Fruit fly (Drosophila melanogaster) whole organism, embryonic: ENCODE results near the gene CG3815.

Source experiments
- Antp ChIP-seq: fragments of 200-800 bp; sonication (Bioruptor generic); optimal IDR thresholded peaks from 3 replicates; lab custom pipeline; 2016; ENCODE audit warnings: missing biosample characterization, missing genetic modification characterization
- Asciz ChIP-seq: fragments of 200-800 bp; sonication (Bioruptor generic); optimal IDR thresholded peaks from 2 replicates; lab custom pipeline; 2017; ENCODE audit warnings: missing biosample characterization, mild to moderate bottlenecking, missing genetic modification characterization, missing genetic modification reagents
- Atf3 ChIP-seq: fragments of 200-800 bp; sonication (Bioruptor generic); optimal IDR thresholded peaks from 3 replicates; lab custom pipeline; 2016; ENCODE audit warnings: missing biosample characterization, missing genetic modification characterization
- Awh ChIP-seq: fragments of 200-800 bp; sonication (Bioruptor generic); IDR thresholded peaks from 2 replicates; pipeline ENCODE4, ENCODE4 v1.3.6; 2022; ENCODE audit warnings: missing biosample characterization, missing genetic modification characterization
- BEAF-32 ChIP-seq: fragments of 200-800 bp; sonication (Bioruptor generic); optimal IDR thresholded peaks from 3 replicates; lab custom pipeline; 2017; ENCODE audit warnings: missing biosample characterization, missing genetic modification characterization, mild to moderate bottlenecking, moderate library complexity, missing genetic modification reagents
- Blimp-1 ChIP-seq: fragments of 200-800 bp; sonication (Bioruptor generic); optimal IDR thresholded peaks from 3 replicates; lab custom pipeline; 2018; ENCODE audit warnings: missing biosample characterization, missing genetic modification characterization, mild to moderate bottlenecking, moderate library complexity, missing genetic modification reagents
- CG10274 ChIP-seq: fragments of 200-800 bp; sonication (Bioruptor generic); optimal IDR thresholded peaks from 3 replicates; lab custom pipeline; 2017; ENCODE audit warnings: missing biosample characterization, mild to moderate bottlenecking, missing genetic modification characterization
- CG12744 ChIP-seq: fragments of 200-800 bp; sonication (Bioruptor generic); optimal IDR thresholded peaks from 2 replicates; lab custom pipeline; 2016; ENCODE audit warnings: missing biosample characterization, missing genetic modification characterization
- CG13775 ChIP-seq: fragments of 200-800 bp; sonication (Bioruptor generic); optimal IDR thresholded peaks from 3 replicates; lab custom pipeline; 2017; ENCODE audit warnings: missing biosample characterization, mild to moderate bottlenecking, missing genetic modification characterization
- CG17328 ChIP-seq: fragments of 200-800 bp; sonication (Bioruptor generic); IDR thresholded peaks from 2 replicates; pipeline ENCODE4 v1.3.6; 2022; ENCODE audit warnings: missing biosample characterization, missing genetic modification characterization
- CG1792 ChIP-seq: fragments of 200-800 bp; sonication (Bioruptor generic); optimal IDR thresholded peaks from 2 replicates; lab custom pipeline; 2016; ENCODE audit warnings: missing biosample characterization, missing genetic modification characterization
- CG2116 ChIP-seq: fragments of 200-800 bp; sonication (Bioruptor generic); optimal IDR thresholded peaks from 3 replicates; lab custom pipeline; 2018; ENCODE audit warnings: missing biosample characterization, mild to moderate bottlenecking, missing genetic modification characterization
- CG32772 ChIP-seq: fragments of 200-800 bp; sonication (Bioruptor generic); IDR thresholded peaks from 2 replicates; pipeline ENCODE4 v1.3.6; 2022; ENCODE audit warnings: missing biosample characterization, missing genetic modification characterization
- CG4854 ChIP-seq: fragments of 200-800 bp; sonication (Bioruptor generic); optimal IDR thresholded peaks from 2 replicates; lab custom pipeline; 2016; ENCODE audit warnings: missing biosample characterization, missing genetic modification characterization, inconsistent platforms
- CG6254 ChIP-seq: fragments of 200-800 bp; sonication (Bioruptor generic); optimal IDR thresholded peaks from 3 replicates; lab custom pipeline; 2017; ENCODE audit warnings: mild to moderate bottlenecking, missing biosample characterization, missing genetic modification reagents, missing genetic modification characterization
- CG7271 ChIP-seq: fragments of 200-800 bp; sonication (Bioruptor generic); optimal IDR thresholded peaks from 2 replicates; lab custom pipeline; 2018; ENCODE audit warnings: missing biosample characterization, mild to moderate bottlenecking, missing genetic modification characterization, moderate library complexity
- CG7786 ChIP-seq: fragments of 200-800 bp; sonication (Bioruptor generic); optimal IDR thresholded peaks from 2 replicates; lab custom pipeline; 2016; ENCODE audit warnings: missing biosample characterization, missing genetic modification characterization
- CG7963 ChIP-seq: fragments of 200-800 bp; sonication (Bioruptor generic); IDR thresholded peaks from 3 replicates; pipeline ENCODE4 v1.3.6; 2022; ENCODE audit warnings: missing biosample characterization, missing genetic modification characterization; ENCODE audit not compliant: partially characterized antibody
- CG8944 ChIP-seq: fragments of 200-800 bp; sonication (Bioruptor generic); optimal IDR thresholded peaks from 3 replicates; lab custom pipeline; 2016; ENCODE audit warnings: missing biosample characterization, missing genetic modification characterization
- CG9437 ChIP-seq: fragments of 200-800 bp; sonication (Bioruptor generic); optimal IDR thresholded peaks from 2 replicates; lab custom pipeline; 2018; ENCODE audit warnings: missing biosample characterization, mild to moderate bottlenecking, missing genetic modification characterization
- CG9817 ChIP-seq: fragments of 200-800 bp; sonication (Bioruptor generic); optimal IDR thresholded peaks from 2 replicates; lab custom pipeline; 2018; ENCODE audit warnings: missing biosample characterization, mild to moderate bottlenecking, missing genetic modification characterization, moderate library complexity
- Drgx ChIP-seq: fragments of 200-800 bp; sonication (Bioruptor generic); IDR thresholded peaks from 2 replicates; pipeline ENCODE4 v1.3.6; 2022; ENCODE audit warnings: missing biosample characterization, missing genetic modification characterization
- Elba2 ChIP-seq: fragments of 200-800 bp; sonication (Bioruptor generic); optimal IDR thresholded peaks from 3 replicates; lab custom pipeline; 2016; ENCODE audit warnings: missing biosample characterization, missing genetic modification characterization
- Ets65A ChIP-seq: fragments of 200-800 bp; sonication (Bioruptor generic); peaks from one replicate; lab custom pipeline; 2016; ENCODE audit warnings: missing biosample characterization, missing genetic modification characterization
- GATAe ChIP-seq: fragments of 200-800 bp; sonication (Bioruptor generic); conservative IDR thresholded peaks from 2 replicates; pipeline ENCODE4 v1.3.6; 2022; ENCODE audit warnings: missing biosample characterization, missing genetic modification characterization
- HHEX ChIP-seq: fragments of 200-800 bp; sonication (Bioruptor generic); optimal IDR thresholded peaks from 3 replicates; lab custom pipeline; 2017; ENCODE audit warnings: missing biosample characterization, mild to moderate bottlenecking, missing genetic modification characterization, missing genetic modification reagents
- HLH4C ChIP-seq: fragments of 200-800 bp; sonication (Bioruptor generic); IDR thresholded peaks from 3 replicates; pipeline ENCODE4 v1.3.6; 2022; ENCODE audit warnings: missing biosample characterization, missing genetic modification characterization; ENCODE audit not compliant: partially characterized antibody
- HLH54F ChIP-seq: fragments of 200-800 bp; sonication (Bioruptor generic); optimal IDR thresholded peaks from 3 replicates; lab custom pipeline; 2016; ENCODE audit warnings: missing biosample characterization, missing genetic modification characterization
- MESR4 ChIP-seq: fragments of 200-800 bp; sonication (Bioruptor generic); optimal IDR thresholded peaks from 2 replicates; lab custom pipeline; 2018; ENCODE audit warnings: missing biosample characterization, mild to moderate bottlenecking, missing genetic modification characterization, moderate library complexity
- MTF-1 ChIP-seq: fragments of 200-800 bp; sonication (Bioruptor generic); optimal IDR thresholded peaks from 2 replicates; lab custom pipeline; 2018; ENCODE audit warnings: missing biosample characterization, mild to moderate bottlenecking, missing genetic modification characterization, borderline replicate concordance
- Mes4 ChIP-seq: fragments of 200-800 bp; sonication (Bioruptor generic); optimal IDR thresholded peaks from 2 replicates; lab custom pipeline; 2016; ENCODE audit warnings: missing biosample characterization, missing genetic modification characterization
- Nf-YB ChIP-seq: fragments of 200-800 bp; sonication (Bioruptor generic); optimal IDR thresholded peaks from 3 replicates; lab custom pipeline; 2019; ENCODE audit warnings: missing biosample characterization, mild to moderate bottlenecking, missing genetic modification characterization, moderate library complexity
- Poxn ChIP-seq: fragments of 200-800 bp; sonication (Bioruptor generic); IDR thresholded peaks from 2 replicates; pipeline ENCODE4 v1.3.6; 2022; ENCODE audit warnings: missing biosample characterization, missing genetic modification characterization
- Six4 ChIP-seq: fragments of 200-800 bp; sonication (Bioruptor generic); optimal IDR thresholded peaks from 2 replicates; lab custom pipeline; 2016; ENCODE audit warnings: missing biosample characterization, missing genetic modification characterization
- Xbp1 ChIP-seq: fragments of 200-800 bp; sonication (Bioruptor generic); optimal IDR thresholded peaks from 3 replicates; lab custom pipeline; 2016; ENCODE audit warnings: missing biosample characterization, mild to moderate bottlenecking, missing genetic modification characterization
- bcd ChIP-seq: fragments of 200-800 bp; sonication (Bioruptor generic); optimal IDR thresholded peaks from 2 replicates; lab custom pipeline; 2017; ENCODE audit warnings: missing biosample characterization, mild to moderate bottlenecking, missing genetic modification characterization
- dan ChIP-seq: fragments of 200-800 bp; sonication (Bioruptor generic); IDR thresholded peaks from 2 replicates; pipeline ENCODE4 v1.3.6; 2022; ENCODE audit warnings: missing biosample characterization, missing genetic modification characterization
- dmrt99B ChIP-seq: fragments of 200-800 bp; sonication (Bioruptor generic); optimal IDR thresholded peaks from 2 replicates; lab custom pipeline; 2018; ENCODE audit warnings: missing biosample characterization, mild to moderate bottlenecking, missing genetic modification characterization, moderate library complexity
- dpn ChIP-seq, 2 experiments: fragments of 200-800 bp; sonication (Bioruptor generic); optimal IDR thresholded peaks; 3 replicates each; lab custom pipeline; 2016; ENCODE audit warnings: missing biosample characterization in 2 of 2, missing genetic modification characterization in 2 of 2
- ham ChIP-seq: fragments of 200-800 bp; sonication (Bioruptor generic); IDR thresholded peaks from 2 replicates; pipeline ENCODE4 v1.3.6; 2022; ENCODE audit warnings: missing biosample characterization, missing genetic modification characterization
- kah ChIP-seq: fragments of 200-800 bp; sonication (Bioruptor generic); optimal IDR thresholded peaks from 2 replicates; lab custom pipeline; 2018; ENCODE audit warnings: missing biosample characterization, mild to moderate bottlenecking, missing genetic modification characterization
- nau ChIP-seq: fragments of 200-800 bp; sonication (Bioruptor generic); optimal IDR thresholded peaks from 3 replicates; lab custom pipeline; 2017; ENCODE audit warnings: missing biosample characterization, mild to moderate bottlenecking, missing genetic modification characterization, missing genetic modification reagents
- nmo ChIP-seq: fragments of 200-800 bp; sonication (Bioruptor generic); optimal IDR thresholded peaks from 2 replicates; lab custom pipeline; 2018; ENCODE audit warnings: missing biosample characterization, mild to moderate bottlenecking, missing genetic modification characterization, moderate library complexity
- ro ChIP-seq: fragments of 200-800 bp; sonication (Bioruptor generic); IDR thresholded peaks from 2 replicates; pipeline ENCODE4 v1.3.6; 2022; ENCODE audit warnings: missing biosample characterization, missing genetic modification characterization
- row ChIP-seq: fragments of 200-800 bp; sonication (Bioruptor generic); IDR thresholded peaks from 3 replicates; pipeline ENCODE4 v1.3.6; 2022; ENCODE audit warnings: missing biosample characterization, missing genetic modification characterization
- schlank ChIP-seq: fragments of 200-800 bp; sonication (Bioruptor generic); optimal IDR thresholded peaks from 2 replicates; lab custom pipeline; 2018; ENCODE audit warnings: missing biosample characterization, mild to moderate bottlenecking, missing genetic modification characterization
- seq ChIP-seq: fragments of 200-800 bp; sonication (Bioruptor generic); IDR thresholded peaks from 2 replicates; pipeline ENCODE4 v1.3.6; 2022; ENCODE audit warnings: missing biosample characterization, missing genetic modification characterization
- shn ChIP-seq: fragments of 200-800 bp; sonication (Bioruptor generic); optimal IDR thresholded peaks from 3 replicates; lab custom pipeline; 2016; ENCODE audit warnings: missing biosample characterization, missing genetic modification characterization
- stwl ChIP-seq: fragments of 200-800 bp; sonication (Bioruptor generic); optimal IDR thresholded peaks from 3 replicates; lab custom pipeline; 2018; ENCODE audit warnings: missing biosample characterization, mild to moderate bottlenecking, missing genetic modification characterization, moderate library complexity
- tna ChIP-seq: fragments of 200-800 bp; sonication (Bioruptor generic); IDR thresholded peaks from 2 replicates; pipeline ENCODE4 v1.3.6; 2022; ENCODE audit warnings: missing biosample characterization, missing genetic modification characterization; ENCODE audit not compliant: partially characterized antibody
- tup ChIP-seq: fragments of 200-800 bp; sonication (Bioruptor generic); optimal IDR thresholded peaks from 2 replicates; lab custom pipeline; 2016; ENCODE audit warnings: missing biosample characterization, mild to moderate bottlenecking, missing genetic modification characterization, moderate library complexity
- twi ChIP-seq: fragments of 200-800 bp; optimal IDR thresholded peaks from 2 replicates; lab custom pipeline; 2019; ENCODE audit warnings: missing biosample characterization, mild to moderate bottlenecking, missing genetic modification characterization, moderate library complexity

Gene CG3815

DNA sequence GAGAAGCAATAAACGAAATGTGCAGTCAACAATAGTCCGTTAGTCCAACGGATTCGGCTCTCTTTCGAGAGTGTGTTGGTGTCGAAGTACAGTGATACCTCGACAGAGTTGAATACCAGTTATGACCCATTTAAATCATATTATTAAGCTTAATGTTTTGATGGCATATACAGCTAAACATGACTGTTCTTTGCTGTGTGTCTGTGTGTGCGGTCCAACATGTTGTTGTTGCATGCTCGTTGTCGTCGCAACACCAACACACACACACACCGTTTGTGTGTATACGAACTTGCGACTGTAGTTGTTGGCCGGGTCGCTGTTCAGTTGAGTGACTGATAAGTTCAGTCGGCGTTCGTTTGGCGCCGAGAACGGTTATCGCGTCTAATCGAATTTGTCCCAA, 13.7 kb downstream of the CG3815 start, which contains the start of gene CG15894 (continued):
- TF ChIP-seq HHEX (GFP tag; lab: Kevin White, UChicago) (no peak), Ets65A (GFP tag; lab: Kevin White, UChicago) (no peak), CG7271 (tag; lab: Kevin White, UChicago) (no peak), GATAe (GFP tag; lab: Robert Waterston, UW) (no peak), CG8944 (no peak), BEAF-32 (GFP tag; lab: Kevin White, UChicago) (no peak), CG2116 (GFP tag; lab: Kevin White, UChicago) (no peak), Drgx (GFP tag; lab: Robert Waterston, UW) (peak; percentile 38; the same call in 1 of the 2 replicates), dmrt99B (tag; lab: Kevin White, UChicago) (peak; percentile 5), dpn (GFP tag; optimal IDR thresholded peaks at IDR 0.05; lab: Kevin White, UChicago) (no peak), nau (GFP tag; lab: Kevin White, UChicago) (no peak), stwl (tag; lab: Kevin White, UChicago) (no peak), MESR4 (GFP tag; lab: Kevin White, UChicago) (no peak), nmo (GFP tag; lab: Kevin White, UChicago) (no peak), CG7786 (GFP tag; lab: Kevin White, UChicago) (no peak), dan (GFP tag; lab: Robert Waterston, UW) (no peak), CG32772 (GFP tag; lab: Robert Waterston, UW) (no peak), Atf3 (GFP tag; lab: Kevin White, UChicago) (no peak), CG6254 (GFP tag; lab: Kevin White, UChicago) (no peak), twi (tag; lab: Kevin White, UChicago) (no peak), HLH4C (no peak), Awh (no peak), seq (GFP tag; lab: Robert Waterston, UW) (no peak), CG12744 (GFP tag; lab: Kevin White, UChicago) (no peak), ro (no peak), shn (no peak), tna (no peak), kah (GFP tag; lab: Kevin White, UChicago) (no peak), CG17328 (GFP tag; lab: Robert Waterston, UW) (no peak), Elba2 (GFP tag; lab: Kevin White, UChicago) (no peak), Six4 (GFP tag; lab: Kevin White, UChicago) (no peak), CG10274 (GFP tag; lab: Kevin White, UChicago) (no peak), CG9437 (GFP tag; lab: Kevin White, UChicago) (no peak), CG7963 (GFP tag; lab: Robert Waterston, UW) (no peak), Mes4 (GFP tag; lab: Kevin White, UChicago) (no peak), Poxn (GFP tag; lab: Robert Waterston, UW) (no peak), CG1792 (GFP tag; lab: Kevin White, UChicago) (no peak), Blimp-1 (GFP tag; lab: Kevin White, UChicago) (peak; percentile 3), Nf-YB (GFP tag; lab: Kevin White, UChicago) (no peak), HLH54F (no peak), CG9817 (tag; lab: Kevin White, UChicago) (no peak), tup (no peak), Antp (no peak), CG13775 (GFP tag; lab: Kevin White, UChicago) (no peak), schlank (tag; lab: Kevin White, UChicago) (no peak), Asciz (GFP tag; lab: Kevin White, UChicago) (no peak), bcd (no peak), CG4854 (GFP tag; lab: Kevin White, UChicago) (no peak), ham (GFP tag; lab: Robert Waterston, UW) (no peak), row (GFP tag; lab: Robert Waterston, UW) (peak; percentile 64), Xbp1 (GFP tag; lab: Kevin White, UChicago) (no peak), MTF-1 (GFP tag; lab: Kevin White, UChicago) (no peak)
